Worm (Caenorhabditis elegans) whole organism, L1 larva: ENCODE measurements around the gene jnk-1.

Experiments
- ama-1 ChIP-seq: fragments of 150-350 bp; optimal IDR thresholded peaks from 2 replicates; lab custom pipeline; 2014
- ces-1 ChIP-seq: fragments of 150-350 bp; optimal IDR thresholded peaks from 2 replicates; lab custom pipeline; 2014; ENCODE audit warnings: missing biosample characterization, missing genetic modification reagents, missing genetic modification characterization
- jun-1 ChIP-seq: fragments of 150-350 bp; optimal IDR thresholded peaks from 2 replicates; lab custom pipeline; 2014; ENCODE audit warnings: missing biosample characterization, missing genetic modification reagents, missing genetic modification characterization
- tbx-2 ChIP-seq: sonication (generic microtip); optimal IDR thresholded peaks from 2 replicates; lab custom pipeline; 2016; ENCODE audit warnings: missing genetic modification characterization, missing compliant biosample characterization
- tlp-1 ChIP-seq: fragments of 150-350 bp; optimal IDR thresholded peaks from 2 replicates; lab custom pipeline; 2014; ENCODE audit warnings: missing biosample characterization, missing genetic modification characterization
- unc-30 ChIP-seq: sonication (generic microtip); optimal IDR thresholded peaks from 2 replicates; lab custom pipeline; 2017; ENCODE audit warnings: missing biosample characterization, missing genetic modification characterization

DNA sequence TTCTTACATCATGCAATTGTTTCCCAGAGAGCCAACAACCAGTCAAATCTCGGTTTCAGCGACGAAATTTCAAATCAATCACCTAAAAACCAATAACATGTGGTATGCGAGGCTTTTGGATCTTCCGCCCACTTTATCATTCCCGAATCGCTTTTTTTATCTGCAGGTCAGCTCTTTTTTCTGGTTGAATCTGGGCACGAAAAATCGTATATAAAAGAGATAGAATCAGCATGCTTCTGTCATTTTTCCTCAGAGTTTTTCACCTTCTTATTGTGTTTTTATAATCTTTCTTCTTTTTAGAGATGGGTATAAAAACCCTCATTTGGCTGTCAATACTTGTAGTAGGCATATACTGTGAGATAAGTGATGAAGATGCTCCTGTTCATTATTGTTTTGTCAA lies 45.9 kb downstream of the jnk-1 start, which contains the start of gene cht-3:
- TF ChIP-seq tlp-1 (tag; lab: Kevin White, UChicago) (no peak), unc-30 (no peak), ama-1 (lab: Kevin White, UChicago) (no peak), ces-1 (no peak), tbx-2 (no peak), jun-1 (tag; lab: Kevin White, UChicago) (no peak)
